Worm (Caenorhabditis elegans) whole organism, L4 larva: ENCODE data around the gene nhr-241.

ENCODE experiments used
- mes-2 ChIP-seq: sonication (generic microtip); optimal IDR thresholded peaks from 2 replicates; lab custom pipeline; 2016; ENCODE audit warnings: missing genotype, mild to moderate bottlenecking, missing genetic modification characterization, missing compliant biosample characterization; ENCODE audit not compliant: poor library complexity, severe bottlenecking
- tag-97 ChIP-seq: fragments of 200-800 bp; sonication (Bioruptor generic); IDR thresholded peaks from 2 replicates; pipeline ENCODE4 v1.3.6; 2022; ENCODE audit warnings: missing genetic modification characterization, missing compliant biosample characterization
- unc-62 ChIP-seq, 3 experiments: fragments of 150-350 bp in 1 of 3; sonication (generic microtip); optimal IDR thresholded peaks in 2 of 3; peaks in 1 of 3; 1 replicate in 1 of 3; 2 replicates in 2 of 3; lab custom pipeline; 2014 to 2017; ENCODE audit warnings: missing biosample characterization in 3 of 3, missing genetic modification characterization in 3 of 3, missing genetic modification reagents in 3 of 3, missing genotype in 1 of 3

The nhr-241 gene

ce11 chrV:18750445-18750844, 51.2 kb downstream of the nhr-241 start, which contains the start of the genes F11D11.21 and F11D11.12:
TSS of gene F11D11.21 (minus strand) at chrV:18750545.
TSS of gene F11D11.12 (minus strand) at chrV:18750682.
- TF ChIP-seq mes-2 (tag; lab: Kevin White, UChicago) = no peak
- TF ChIP-seq unc-62 (GFP tag; optimal IDR thresholded peaks at IDR 0.05 in 1 of 2; lab: Kevin White, UChicago) = peak in 1 of 2 experiments; percentile 17
- no peak for TF ChIP-seq unc-62 (tag; optimal IDR thresholded peaks at IDR 0.05; lab: Kevin White, UChicago)
- no peak for TF ChIP-seq tag-97
